Fruit fly (Drosophila melanogaster) whole organism, embryonic: ENCODE data around the gene Est-Q.

Source experiments
- Ada2b ChIP-seq: fragments of 200-800 bp; sonication (Bioruptor generic); IDR thresholded peaks from 2 replicates; pipeline ENCODE4 v1.3.6; 2022; ENCODE audit warnings: missing biosample characterization, missing genetic modification characterization
- CG11247 ChIP-seq: fragments of 200-800 bp; sonication (Bioruptor generic); IDR thresholded peaks from 2 replicates; pipeline ENCODE4 v1.3.6; 2022; ENCODE audit warnings: missing biosample characterization, missing genetic modification characterization
- CG12236 ChIP-seq: fragments of 200-800 bp; sonication (Bioruptor generic); optimal IDR thresholded peaks from 2 replicates; lab custom pipeline; 2016; ENCODE audit warnings: missing biosample characterization, missing genetic modification characterization
- CG15011 ChIP-seq: fragments of 200-800 bp; sonication (Bioruptor generic); optimal IDR thresholded peaks from 3 replicates; lab custom pipeline; 2018; ENCODE audit warnings: missing biosample characterization, mild to moderate bottlenecking, missing genetic modification characterization
- CG16863 ChIP-seq: fragments of 200-800 bp; sonication (Bioruptor generic); optimal IDR thresholded peaks from 3 replicates; lab custom pipeline; 2016; ENCODE audit warnings: missing biosample characterization, missing genetic modification characterization
- CG17328 ChIP-seq: fragments of 200-800 bp; sonication (Bioruptor generic); IDR thresholded peaks from 2 replicates; pipeline ENCODE4 v1.3.6; 2022; ENCODE audit warnings: missing biosample characterization, missing genetic modification characterization
- CG18262 ChIP-seq: fragments of 200-800 bp; optimal IDR thresholded peaks from 3 replicates; lab custom pipeline; 2019; ENCODE audit warnings: missing biosample characterization, mild to moderate bottlenecking, missing genetic modification characterization, moderate library complexity
- CG18764 ChIP-seq: fragments of 200-800 bp; sonication (Bioruptor generic); optimal IDR thresholded peaks from 3 replicates; lab custom pipeline; 2016; ENCODE audit warnings: missing biosample characterization, missing genetic modification characterization
- CG3163 ChIP-seq: fragments of 200-800 bp; sonication (Bioruptor generic); optimal IDR thresholded peaks from 3 replicates; lab custom pipeline; 2016; ENCODE audit warnings: missing biosample characterization, missing genetic modification characterization
- CG32772 ChIP-seq: fragments of 200-800 bp; sonication (Bioruptor generic); IDR thresholded peaks from 2 replicates; pipeline ENCODE4 v1.3.6; 2022; ENCODE audit warnings: missing biosample characterization, missing genetic modification characterization
- CG3407 ChIP-seq: fragments of 200-800 bp; sonication (Bioruptor generic); optimal IDR thresholded peaks from 2 replicates; lab custom pipeline; 2018; ENCODE audit warnings: missing biosample characterization, mild to moderate bottlenecking, missing genetic modification characterization
- CG4707 ChIP-seq: fragments of 200-800 bp; sonication (Bioruptor generic); optimal IDR thresholded peaks from 2 replicates; lab custom pipeline; 2018; ENCODE audit warnings: missing biosample characterization, mild to moderate bottlenecking, missing genetic modification characterization, moderate library complexity
- CG6272 ChIP-seq: fragments of 200-800 bp; sonication (Bioruptor generic); IDR thresholded peaks from 2 replicates; pipeline ENCODE4 v1.3.6; 2022; ENCODE audit warnings: missing biosample characterization, missing genetic modification characterization
- CG6689 ChIP-seq: fragments of 200-800 bp; sonication (Bioruptor generic); IDR thresholded peaks from 2 replicates; pipeline ENCODE4 v1.3.6; 2022; ENCODE audit warnings: missing biosample characterization, missing genetic modification characterization
- CG6791 ChIP-seq: fragments of 200-800 bp; sonication (Bioruptor generic); IDR thresholded peaks from 3 replicates; pipeline ENCODE4 v1.3.6; 2022; ENCODE audit warnings: missing biosample characterization, missing genetic modification characterization; ENCODE audit not compliant: partially characterized antibody
- CG6854 ChIP-seq: fragments of 200-800 bp; sonication (Bioruptor generic); optimal IDR thresholded peaks from 3 replicates; lab custom pipeline; 2017; ENCODE audit warnings: missing biosample characterization, mild to moderate bottlenecking, missing genetic modification characterization
- CG7839 ChIP-seq: fragments of 200-800 bp; sonication (Bioruptor generic); optimal IDR thresholded peaks from 3 replicates; lab custom pipeline; 2018; ENCODE audit warnings: missing biosample characterization, mild to moderate bottlenecking, missing genetic modification characterization, moderate library complexity
- CG8290 ChIP-seq, 3 experiments: fragments of 200-800 bp; sonication (Bioruptor generic); optimal IDR thresholded peaks; 2 replicates each; lab custom pipeline; 2016 to 2019; ENCODE audit warnings: missing biosample characterization in 3 of 3, missing genetic modification characterization in 3 of 3, mild to moderate bottlenecking in 2 of 3, moderate library complexity in 1 of 3
- CG8765 ChIP-seq: fragments of 200-800 bp; sonication (Bioruptor generic); IDR thresholded peaks from 2 replicates; pipeline ENCODE4 v1.3.6; 2022; ENCODE audit warnings: missing biosample characterization, missing genetic modification characterization
- CG9215 ChIP-seq: fragments of 200-800 bp; sonication (Bioruptor generic); IDR thresholded peaks from 2 replicates; pipeline ENCODE4 v1.3.6; 2022; ENCODE audit warnings: missing biosample characterization, missing genetic modification characterization
- CG9932 ChIP-seq: fragments of 200-800 bp; sonication (Bioruptor generic); IDR thresholded peaks from 2 replicates; pipeline ENCODE4 v1.3.6; 2022; ENCODE audit warnings: missing biosample characterization, missing genetic modification characterization
- D19A ChIP-seq: fragments of 200-800 bp; optimal IDR thresholded peaks from 3 replicates; lab custom pipeline; 2019; ENCODE audit warnings: missing biosample characterization, mild to moderate bottlenecking, missing genetic modification characterization, moderate library complexity
- E2f1 ChIP-seq: fragments of 200-800 bp; sonication (Bioruptor generic); IDR thresholded peaks from 2 replicates; pipeline ENCODE4 v1.3.6; 2022; ENCODE audit warnings: missing biosample characterization, missing genetic modification characterization
- HmgZ ChIP-seq: fragments of 200-800 bp; sonication (Bioruptor generic); optimal IDR thresholded peaks from 2 replicates; lab custom pipeline; 2018; ENCODE audit warnings: missing biosample characterization, mild to moderate bottlenecking, missing genetic modification characterization
- Hmx ChIP-seq: fragments of 200-800 bp; sonication (Bioruptor generic); optimal IDR thresholded peaks from 2 replicates; lab custom pipeline; 2016; ENCODE audit warnings: missing biosample characterization, missing genetic modification characterization
- Hr39 ChIP-seq: fragments of >200 bp; optimal IDR thresholded peaks from 2 replicates; lab custom pipeline; 2017
- Meics ChIP-seq: fragments of 200-800 bp; sonication (Bioruptor generic); optimal IDR thresholded peaks from 2 replicates; lab custom pipeline; 2017; ENCODE audit warnings: missing biosample characterization, mild to moderate bottlenecking, missing genetic modification characterization
- Nf-YC ChIP-seq: fragments of 200-800 bp; optimal IDR thresholded peaks from 3 replicates; lab custom pipeline; 2019; ENCODE audit warnings: missing biosample characterization, mild to moderate bottlenecking, missing genetic modification characterization, moderate library complexity
- Scr ChIP-seq: fragments of 200-800 bp; sonication (Bioruptor generic); IDR thresholded peaks from 2 replicates; pipeline ENCODE4 v1.3.6; 2022; ENCODE audit warnings: missing biosample characterization, missing genetic modification characterization; ENCODE audit not compliant: partially characterized antibody
- Side ChIP-seq: fragments of 200-800 bp; sonication (Bioruptor generic); optimal IDR thresholded peaks from 2 replicates; lab custom pipeline; 2016; ENCODE audit warnings: missing biosample characterization, missing genetic modification characterization
- Sox100B ChIP-seq: fragments of 200-800 bp; sonication (Bioruptor generic); optimal IDR thresholded peaks from 3 replicates; lab custom pipeline; 2018; ENCODE audit warnings: missing biosample characterization, mild to moderate bottlenecking, missing genetic modification characterization
- Sox102F ChIP-seq: fragments of 200-800 bp; sonication (Bioruptor generic); optimal IDR thresholded peaks from 2 replicates; lab custom pipeline; 2018; ENCODE audit warnings: missing biosample characterization, mild to moderate bottlenecking, missing genetic modification characterization, moderate library complexity
- az2 ChIP-seq: fragments of 200-800 bp; sonication (Bioruptor generic); optimal IDR thresholded peaks from 3 replicates; lab custom pipeline; 2016; ENCODE audit warnings: missing biosample characterization, missing genetic modification characterization
- chif ChIP-seq, 2 experiments: fragments of 200-800 bp; sonication (Bioruptor generic); optimal IDR thresholded peaks; 3 replicates each; lab custom pipeline; 2016; ENCODE audit warnings: missing biosample characterization in 2 of 2, missing genetic modification characterization in 2 of 2
- dan ChIP-seq: fragments of 200-800 bp; sonication (Bioruptor generic); IDR thresholded peaks from 2 replicates; pipeline ENCODE4 v1.3.6; 2022; ENCODE audit warnings: missing biosample characterization, missing genetic modification characterization
- ind ChIP-seq: fragments of 200-800 bp; sonication (Bioruptor generic); optimal IDR thresholded peaks from 3 replicates; lab custom pipeline; 2016; ENCODE audit warnings: missing biosample characterization, missing genetic modification characterization
- lab ChIP-seq: fragments of 200-800 bp; sonication (Bioruptor generic); optimal IDR thresholded peaks from 3 replicates; lab custom pipeline; 2017; ENCODE audit warnings: missing biosample characterization, missing genetic modification characterization, mild to moderate bottlenecking, moderate library complexity, missing genetic modification reagents
- lov ChIP-seq, 2 experiments: fragments of 200-800 bp in 1 of 2; fragments of >200 bp in 1 of 2; sonication (Bioruptor generic) in 1 of 2; IDR thresholded peaks in 1 of 2; optimal IDR thresholded peaks in 1 of 2; 2 replicates in 1 of 2; 3 replicates in 1 of 2; pipeline versions ENCODE4 v1.3.6 to Lab custom; 2017 to 2022; ENCODE audit warnings: missing biosample characterization in 1 of 2, missing genetic modification characterization in 1 of 2
- mirr ChIP-seq: fragments of 200-800 bp; sonication (Bioruptor generic); optimal IDR thresholded peaks from 3 replicates; lab custom pipeline; 2018; ENCODE audit warnings: missing biosample characterization, mild to moderate bottlenecking, missing genetic modification characterization
- peb ChIP-seq: fragments of 200-800 bp; sonication (Bioruptor generic); IDR thresholded peaks from 2 replicates; pipeline ENCODE4 v1.3.6; 2022; ENCODE audit warnings: missing biosample characterization, missing genetic modification characterization
- sim ChIP-seq: fragments of 200-800 bp; sonication (Bioruptor generic); IDR thresholded peaks from 2 replicates; pipeline ENCODE4 v1.3.6; 2022; ENCODE audit warnings: missing biosample characterization, missing genetic modification characterization
- sima ChIP-seq: fragments of 200-800 bp; sonication (Bioruptor generic); optimal IDR thresholded peaks from 2 replicates; lab custom pipeline; 2016; ENCODE audit warnings: missing biosample characterization, missing genetic modification characterization
- sr ChIP-seq: fragments of 200-800 bp; sonication (Bioruptor generic); IDR thresholded peaks from 3 replicates; pipeline ENCODE4 v1.3.6; 2022; ENCODE audit warnings: missing biosample characterization, missing genetic modification characterization
- trh ChIP-seq: fragments of 200-800 bp; sonication (Bioruptor generic); optimal IDR thresholded peaks from 2 replicates; lab custom pipeline; 2016; ENCODE audit warnings: missing biosample characterization, missing genetic modification characterization

Est-Q gene

dm6 chr3L:21483837-21484236 lies 17.4 kb upstream of the Est-Q start (continued):
- TF ChIP-seq CG6689 (no peak), Side (GFP tag; lab: Kevin White, UChicago) (no peak), CG3407 (GFP tag; lab: Kevin White, UChicago) (no peak), D19A (tag; lab: Kevin White, UChicago) (peak; percentile 46), CG18262 (tag; lab: Kevin White, UChicago) (no peak), E2f1 (no peak), CG16863 (GFP tag; lab: Kevin White, UChicago) (no peak), Meics (no peak), trh (GFP tag; lab: Kevin White, UChicago) (no peak), mirr (no peak), peb (GFP tag; lab: Robert Waterston, UW) (no peak), HmgZ (peak; percentile 87), ind (GFP tag; lab: Kevin White, UChicago) (no peak), CG6272 (no peak), Sox100B (GFP tag; lab: Kevin White, UChicago) (no peak), CG8290 (GFP tag; optimal IDR thresholded peaks at IDR 0.05; lab: Kevin White, UChicago) (peak; percentile 91), CG8290 (tag; optimal IDR thresholded peaks at IDR 0.05; lab: Kevin White, UChicago) (peak in 1 of 2 experiments; percentile 84), lov (optimal IDR thresholded peaks at IDR 0.05; lab: Kevin White, UChicago) (no peak), lov (GFP tag; IDR thresholded peaks at IDR 0.05; lab: Robert Waterston, UW) (no peak), sim (GFP tag; lab: Robert Waterston, UW) (no peak), lab (no peak), dan (GFP tag; lab: Robert Waterston, UW) (no peak), CG7839 (no peak), CG3163 (GFP tag; lab: Kevin White, UChicago) (peak; percentile 87), Sox102F (GFP tag; lab: Kevin White, UChicago) (no peak), chif (GFP tag; optimal IDR thresholded peaks at IDR 0.05; lab: Kevin White, UChicago) (peak in 1 of 2 experiments; percentile 40), CG9215 (GFP tag; lab: Robert Waterston, UW) (no peak), CG6854 (GFP tag; lab: Kevin White, UChicago) (no peak), CG11247 (GFP tag; lab: Robert Waterston, UW) (no peak), CG17328 (GFP tag; lab: Robert Waterston, UW) (no peak), CG15011 (no peak), Ada2b (no peak), CG32772 (GFP tag; lab: Robert Waterston, UW) (no peak), az2 (no peak), CG9932 (GFP tag; lab: Robert Waterston, UW) (no peak; the same call in none of the 2 replicates), CG8765 (GFP tag; lab: Robert Waterston, UW) (no peak), CG4707 (GFP tag; lab: Kevin White, UChicago) (no peak), CG18764 (no peak), CG12236 (GFP tag; lab: Kevin White, UChicago) (no peak), Scr (GFP tag; lab: Robert Waterston, UW) (0 out of 2 replicates have a peak, but pooled peaks have one; percentile 22), sima (no peak), Nf-YC (tag; lab: Kevin White, UChicago) (no peak), CG6791 (GFP tag; lab: Robert Waterston, UW) (no peak), sr (GFP tag; lab: Robert Waterston, UW) (no peak), Hr39 (no peak), Hmx (GFP tag; lab: Kevin White, UChicago) (no peak)
